Worm (Caenorhabditis elegans): ENCODE measurements around the gene M18.6.

DNA sequence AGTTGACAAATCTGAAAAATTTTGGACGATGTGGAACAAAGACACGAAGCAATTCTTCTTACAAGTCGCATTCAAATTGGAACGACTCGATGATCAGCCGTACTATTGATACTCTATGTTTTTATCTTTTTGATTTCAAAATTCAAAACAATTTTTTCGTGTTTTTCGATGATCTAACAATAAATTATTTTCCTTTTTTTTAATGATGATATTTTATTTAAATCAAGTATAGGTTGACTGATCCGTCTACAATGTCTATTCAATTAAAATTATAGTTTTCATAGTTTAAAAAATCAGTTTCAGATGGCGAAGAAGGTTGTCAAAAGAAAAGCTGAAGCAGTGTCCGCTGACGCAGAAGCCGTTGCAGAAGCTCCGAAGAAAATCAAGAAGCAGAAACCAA lies 36.0 kb upstream of the M18.6 start, which contains the start of gene rbm-34:
- TF ChIP-seq flt-1 (GFP tag; IDR thresholded peaks at IDR 0.05) (no peak), T22C8.4 (GFP tag; IDR thresholded peaks at IDR 0.05) (no peak)

Data from whole organism, midembryonic.